Worm (Caenorhabditis elegans): ENCODE results near the gene apb-1.

apb-1 gene

DNA sequence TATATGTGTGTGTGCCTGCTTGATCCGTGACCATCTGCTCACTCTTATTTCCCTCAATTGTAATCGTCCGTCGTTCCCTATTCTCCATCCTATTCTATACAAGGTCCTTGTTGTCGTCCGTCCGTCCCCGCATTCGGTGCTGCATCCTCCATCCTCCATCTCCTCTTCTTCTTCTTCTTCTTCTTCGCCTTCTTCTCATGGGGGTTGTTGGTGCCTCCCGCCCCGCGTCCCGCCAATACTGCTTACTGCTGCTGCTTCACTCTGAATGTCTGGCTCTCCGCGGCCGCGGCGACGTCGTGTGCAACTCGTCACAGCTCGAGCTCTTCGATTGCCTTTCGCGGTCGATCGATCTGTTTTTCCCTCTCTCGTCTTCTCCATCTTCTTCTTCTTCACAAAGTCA is 61.7 kb downstream of the apb-1 start (continued):
- TF ChIP-seq unc-130 (GFP tag; optimal IDR thresholded peaks at IDR 0.05) (no peak), fos-1 (tag; optimal IDR thresholded peaks at IDR 0.05) (no peak), ceh-82 (tag; optimal IDR thresholded peaks at IDR 0.05) (no peak), ceh-20 (GFP tag; IDR thresholded peaks at IDR 0.05) (no peak), mxl-2 (GFP tag; conservative IDR thresholded peaks at IDR 0.05) (no peak), madf-5 (GFP tag; IDR thresholded peaks at IDR 0.05) (no peak)
